Worm (Caenorhabditis elegans) whole organism, L1 larva: ENCODE results near the gene Y67H2A.10.
A peak's percentile ranks its signal among the peaks of the same experiment; 100 is the strongest.

Source experiments
- C16A3.4 ChIP-seq: fragments of 150-350 bp; optimal IDR thresholded peaks from 2 replicates; lab custom pipeline; 2014; ENCODE audit warnings: missing biosample characterization, missing genetic modification characterization
- C34B4.2 ChIP-seq: sonication (generic microtip); optimal IDR thresholded peaks from 2 replicates; lab custom pipeline; 2017; ENCODE audit warnings: mild to moderate bottlenecking, missing genetic modification characterization, missing compliant biosample characterization
- F16B12.6 ChIP-seq: fragments of 150-350 bp; optimal IDR thresholded peaks from 2 replicates; lab custom pipeline; 2014; ENCODE audit warnings: missing biosample characterization, missing genetic modification characterization
- Y116A8C.19 ChIP-seq: sonication (generic microtip); optimal IDR thresholded peaks from 2 replicates; lab custom pipeline; 2016; ENCODE audit warnings: missing compliant biosample characterization, missing genetic modification characterization, borderline replicate concordance
- aha-1 ChIP-seq: fragments of 150-350 bp; optimal IDR thresholded peaks from 2 replicates; lab custom pipeline; 2014; ENCODE audit warnings: missing biosample characterization, missing genetic modification characterization
- ceh-63 ChIP-seq: fragments of 200-800 bp; sonication (Bioruptor generic); optimal IDR thresholded peaks from 2 replicates; lab custom pipeline; 2018; ENCODE audit warnings: mild to moderate bottlenecking, missing genetic modification characterization, missing compliant biosample characterization
- ceh-82 ChIP-seq, 3 experiments: fragments of 150-350 bp in 1 of 3; sonication (generic microtip) in 2 of 3; optimal IDR thresholded peaks; 2 replicates each; lab custom pipeline; 2014 to 2017; ENCODE audit warnings: missing biosample characterization in 3 of 3, missing genetic modification characterization in 3 of 3
- ceh-90 ChIP-seq: sonication (generic microtip); optimal IDR thresholded peaks from 2 replicates; lab custom pipeline; 2016; ENCODE audit warnings: missing genetic modification characterization, missing compliant biosample characterization
- dsc-1 ChIP-seq: sonication (generic microtip); optimal IDR thresholded peaks from 2 replicates; lab custom pipeline; 2016; ENCODE audit warnings: mild to moderate bottlenecking, missing genetic modification characterization, missing compliant biosample characterization
- efl-1 ChIP-seq, 4 experiments: fragments of 150-350 bp; optimal IDR thresholded peaks in 3 of 4; peaks in 1 of 4; 1 replicate in 1 of 4; 2 replicates in 3 of 4; lab custom pipeline; 2014; ENCODE audit warnings: missing biosample characterization in 2 of 4, missing genetic modification characterization in 2 of 4, missing genetic modification reagents in 2 of 4
- fkh-4 ChIP-seq: sonication (generic microtip); optimal IDR thresholded peaks from 2 replicates; lab custom pipeline; 2016; ENCODE audit warnings: missing compliant biosample characterization, missing genetic modification characterization, borderline replicate concordance
- fkh-8 ChIP-seq: sonication (generic microtip); optimal IDR thresholded peaks from 2 replicates; lab custom pipeline; 2016; ENCODE audit warnings: mild to moderate bottlenecking, missing genetic modification characterization, missing compliant biosample characterization
- grh-1 ChIP-seq: fragments of 200-800 bp; sonication (Bioruptor generic); IDR thresholded peaks from 2 replicates; pipeline ENCODE4 v1.3.6; 2022; ENCODE audit warnings: missing genetic modification reagents, missing genetic modification characterization, missing compliant biosample characterization
- hpl-2 ChIP-seq: fragments of 150-350 bp; optimal IDR thresholded peaks from 2 replicates; lab custom pipeline; 2014; ENCODE audit warnings: missing biosample characterization, missing genetic modification reagents, missing genetic modification characterization
- irx-1 ChIP-seq: sonication (generic microtip); optimal IDR thresholded peaks from 2 replicates; lab custom pipeline; 2016; ENCODE audit warnings: missing genetic modification characterization, missing compliant biosample characterization
- isw-1 ChIP-seq: fragments of 200-800 bp; sonication (Bioruptor generic); IDR thresholded peaks from 2 replicates; pipeline ENCODE4 v1.3.6; 2022; ENCODE audit warnings: missing genetic modification characterization, missing compliant biosample characterization
- jun-1 ChIP-seq: fragments of 150-350 bp; optimal IDR thresholded peaks from 2 replicates; lab custom pipeline; 2014; ENCODE audit warnings: missing biosample characterization, missing genetic modification reagents, missing genetic modification characterization
- lin-14 ChIP-seq: fragments of 200-800 bp; sonication (Bioruptor generic); optimal IDR thresholded peaks from 2 replicates; lab custom pipeline; 2018; ENCODE audit warnings: mild to moderate bottlenecking, missing genetic modification characterization, moderate library complexity, missing compliant biosample characterization
- lin-35 ChIP-seq, 2 experiments: fragments of 150-350 bp; optimal IDR thresholded peaks; 2 replicates each; lab custom pipeline; 2014; ENCODE audit warnings: missing biosample characterization in 2 of 2, missing genetic modification characterization in 2 of 2, missing genetic modification reagents in 2 of 2
- lsy-2 ChIP-seq, 2 experiments: fragments of 150-350 bp; optimal IDR thresholded peaks; 2 replicates each; lab custom pipeline; 2014; ENCODE audit warnings: missing biosample characterization in 2 of 2, missing genetic modification characterization in 2 of 2
- mab-9 ChIP-seq: fragments of 200-800 bp; sonication (Bioruptor generic); IDR thresholded peaks from 2 replicates; pipeline ENCODE4 v1.3.6; 2022; ENCODE audit warnings: missing genetic modification reagents, missing genetic modification characterization, missing compliant biosample characterization
- mep-1 ChIP-seq: fragments of 150-350 bp; optimal IDR thresholded peaks from 2 replicates; lab custom pipeline; 2014; ENCODE audit warnings: missing biosample characterization, missing genetic modification characterization
- nhr-12 ChIP-seq: sonication (generic microtip); optimal IDR thresholded peaks from 2 replicates; lab custom pipeline; 2017; ENCODE audit warnings: missing biosample characterization, missing genetic modification characterization
- nhr-19 ChIP-seq: fragments of 200-800 bp; sonication (Bioruptor generic); conservative IDR thresholded peaks from 2 replicates; pipeline ENCODE4 v1.3.6; 2022; ENCODE audit warnings: missing genetic modification characterization, missing compliant biosample characterization
- nhr-20 ChIP-seq: sonication (generic microtip); optimal IDR thresholded peaks from 2 replicates; lab custom pipeline; 2016; ENCODE audit warnings: mild to moderate bottlenecking, missing genetic modification characterization, missing compliant biosample characterization
- nhr-28 ChIP-seq: fragments of 150-350 bp; optimal IDR thresholded peaks from 2 replicates; lab custom pipeline; 2014; ENCODE audit warnings: missing biosample characterization, missing genetic modification characterization
- nhr-47 ChIP-seq: sonication (generic microtip); optimal IDR thresholded peaks from 2 replicates; lab custom pipeline; 2016; ENCODE audit warnings: mild to moderate bottlenecking, missing genetic modification characterization, moderate library complexity, missing compliant biosample characterization
- nhr-71 ChIP-seq: sonication (generic microtip); optimal IDR thresholded peaks from 2 replicates; lab custom pipeline; 2016; ENCODE audit warnings: mild to moderate bottlenecking, missing genetic modification characterization, moderate library complexity, missing compliant biosample characterization
- nhr-84 ChIP-seq: sonication (generic microtip); optimal IDR thresholded peaks from 2 replicates; lab custom pipeline; 2017; ENCODE audit warnings: missing biosample characterization, missing genetic modification characterization
- nhr-85 ChIP-seq: sonication (generic microtip); peaks from one replicate; lab custom pipeline; 2016; ENCODE audit warnings: missing genetic modification characterization, inconsistent platforms, missing compliant biosample characterization
- pag-3 ChIP-seq: sonication (generic microtip); optimal IDR thresholded peaks from 2 replicates; lab custom pipeline; 2017; ENCODE audit warnings: missing genetic modification characterization, mild to moderate bottlenecking, missing compliant biosample characterization, antibody characterized with exemption, borderline replicate concordance; ENCODE audit not compliant: insufficient read depth
- snpc-4 ChIP-seq: fragments of 150-350 bp; optimal IDR thresholded peaks from 2 replicates; lab custom pipeline; 2014; ENCODE audit warnings: missing biosample characterization, missing genetic modification characterization
- sup-37 ChIP-seq: fragments of 200-800 bp; sonication (Bioruptor generic); optimal IDR thresholded peaks from 2 replicates; lab custom pipeline; 2018; ENCODE audit warnings: mild to moderate bottlenecking, missing genetic modification characterization, missing compliant biosample characterization
- tlp-1 ChIP-seq: fragments of 150-350 bp; optimal IDR thresholded peaks from 2 replicates; lab custom pipeline; 2014; ENCODE audit warnings: missing biosample characterization, missing genetic modification characterization
- unc-30 ChIP-seq: sonication (generic microtip); optimal IDR thresholded peaks from 2 replicates; lab custom pipeline; 2017; ENCODE audit warnings: missing biosample characterization, missing genetic modification characterization
- unc-86 ChIP-seq: sonication (generic microtip); optimal IDR thresholded peaks from 2 replicates; lab custom pipeline; 2016; ENCODE audit warnings: missing genetic modification characterization, missing compliant biosample characterization
- unc-98 ChIP-seq: fragments of 200-800 bp; sonication (Bioruptor generic); IDR thresholded peaks from 2 replicates; pipeline ENCODE4 v1.3.6; 2022; ENCODE audit warnings: missing genetic modification characterization, missing compliant biosample characterization
- vab-15 ChIP-seq: sonication (generic microtip); optimal IDR thresholded peaks from 2 replicates; lab custom pipeline; 2017; ENCODE audit warnings: missing genotype, mild to moderate bottlenecking, missing genetic modification characterization, missing compliant biosample characterization
- zag-1 ChIP-seq: fragments of 150-350 bp; optimal IDR thresholded peaks from 2 replicates; lab custom pipeline; 2014; ENCODE audit warnings: missing biosample characterization, missing genetic modification characterization
- zip-4 ChIP-seq: fragments of 200-800 bp; sonication (Bioruptor generic); optimal IDR thresholded peaks from 2 replicates; lab custom pipeline; 2018; ENCODE audit warnings: mild to moderate bottlenecking, missing genetic modification characterization, moderate library complexity, missing compliant biosample characterization

The Y67H2A.10 gene

ce11 chrIV:13304786-13305185, 15.5 kb upstream of the Y67H2A.10 start:
- TF ChIP-seq fkh-4 (tag; lab: Kevin White, UChicago) (no peak), snpc-4 (tag; lab: Kevin White, UChicago) (no peak), mab-9 (GFP tag; lab: Robert Waterston, UW) (no peak), zip-4 (GFP tag; lab: Kevin White, UChicago) (no peak), efl-1 (optimal IDR thresholded peaks at IDR 0.05; lab: Kevin White, UChicago) (no peak), efl-1 (GFP tag; optimal IDR thresholded peaks at IDR 0.05 in 1 of 2; lab: Kevin White, UChicago) (no peak), dsc-1 (tag; lab: Kevin White, UChicago) (no peak), tlp-1 (tag; lab: Kevin White, UChicago) (no peak), isw-1 (GFP tag; lab: Robert Waterston, UW) (no peak), nhr-84 (tag; lab: Kevin White, UChicago) (no peak)

DNA sequence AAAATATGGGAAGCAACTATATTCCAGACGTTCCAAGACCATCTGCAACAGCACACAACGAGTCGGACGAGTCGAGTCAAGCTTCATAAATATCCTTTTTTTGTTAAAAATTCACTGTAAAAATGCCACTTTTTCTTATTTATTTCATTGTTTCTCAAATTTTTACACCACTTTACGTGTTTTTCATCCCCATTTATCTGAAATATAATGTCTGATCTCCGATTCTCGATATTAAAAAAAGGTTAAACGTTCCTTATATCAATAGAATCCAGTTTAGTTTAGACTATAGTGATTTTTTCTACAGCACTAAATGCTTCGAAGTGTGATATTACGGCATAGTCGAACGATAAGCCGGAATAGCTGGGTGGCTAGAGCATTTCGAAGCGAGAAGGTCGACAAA, 14.1 kb upstream of the Y67H2A.10 start, which contains the start of gene Y67H2A.7:
TSS of gene Y67H2A.7 (plus strand) at position 301 of the 400 bp plus-strand sequence.
- TF ChIP-seq nhr-28 = no peak
- peak; percentile 46 for TF ChIP-seq nhr-85 (tag; lab: Kevin White, UChicago)

DNA sequence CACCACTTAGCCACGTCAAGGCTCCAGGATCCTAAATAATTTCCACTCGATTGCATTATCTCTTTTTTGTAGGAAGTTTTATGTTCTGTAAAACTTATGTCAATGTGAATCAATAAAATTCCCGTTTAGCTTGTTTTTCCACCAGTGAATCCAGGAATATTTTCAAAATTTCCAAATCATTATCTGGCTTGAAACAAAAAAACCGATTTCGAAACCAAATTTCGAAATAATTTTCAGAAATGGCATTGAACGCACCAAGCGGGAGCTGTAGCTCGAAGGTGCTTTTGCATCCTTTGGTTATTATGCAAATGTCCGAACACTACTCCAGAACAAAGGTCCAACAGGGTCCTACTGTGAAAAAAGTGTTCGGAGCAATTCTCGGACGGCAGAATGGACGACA, 11.3 kb upstream of the Y67H2A.10 start, which contains the start of gene csn-6:
TSS of gene csn-6 (plus strand) at position 234 of the 400 bp plus-strand sequence.
- TF ChIP-seq fkh-4 (tag; lab: Kevin White, UChicago) (no peak), efl-1 (optimal IDR thresholded peaks at IDR 0.05; lab: Kevin White, UChicago) (no peak), efl-1 (GFP tag; optimal IDR thresholded peaks at IDR 0.05 in 1 of 2; lab: Kevin White, UChicago) (peak in 1 of 2 experiments; percentile 78), Y116A8C.19 (tag; lab: Kevin White, UChicago) (no peak), jun-1 (tag; lab: Kevin White, UChicago) (no peak)

DNA sequence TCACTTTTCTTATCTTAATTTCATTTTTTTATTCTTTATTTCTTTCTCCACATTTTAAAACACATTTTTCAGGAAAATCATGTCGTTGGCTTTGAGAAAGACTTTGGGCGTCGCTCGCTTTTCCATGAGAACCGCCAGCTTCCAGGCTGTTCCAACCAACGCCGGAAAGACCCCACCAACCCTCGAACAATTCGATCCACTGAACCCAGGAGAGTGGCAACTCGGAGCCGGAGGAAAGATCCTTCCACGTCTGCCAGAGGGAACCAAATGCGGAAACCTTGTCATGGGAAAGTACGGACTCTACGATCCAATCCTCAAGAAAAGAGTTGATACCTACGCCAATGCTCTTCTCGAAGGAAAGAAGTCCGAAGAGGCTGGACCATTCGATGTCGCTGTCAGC, 10.8 kb upstream of the Y67H2A.10 start, which contains the start of gene kdp-1:
TSS of gene kdp-1 (plus strand) at position 80 of the 400 bp plus-strand sequence.
- TF ChIP-seq Y116A8C.19 (tag; lab: Kevin White, UChicago) (no peak), grh-1 (GFP tag; lab: Robert Waterston, UW) (0 out of 2 replicates have a peak, but pooled peaks have one; percentile 7), unc-30 (tag; lab: Kevin White, UChicago) (no peak)

- TF ChIP-seq Y116A8C.19 (tag; lab: Kevin White, UChicago) (no peak), vab-15 (tag; lab: Kevin White, UChicago) (no peak), nhr-28 (no peak), unc-98 (GFP tag; lab: Robert Waterston, UW) (no peak), F16B12.6 (no peak), ceh-82 (tag; optimal IDR thresholded peaks at IDR 0.05; lab: Kevin White, UChicago) (no peak), mep-1 (tag; lab: Kevin White, UChicago) (no peak)
Measured at ce11 chrIV:13299648-13300047, 10.3 kb upstream of the Y67H2A.10 start.

DNA sequence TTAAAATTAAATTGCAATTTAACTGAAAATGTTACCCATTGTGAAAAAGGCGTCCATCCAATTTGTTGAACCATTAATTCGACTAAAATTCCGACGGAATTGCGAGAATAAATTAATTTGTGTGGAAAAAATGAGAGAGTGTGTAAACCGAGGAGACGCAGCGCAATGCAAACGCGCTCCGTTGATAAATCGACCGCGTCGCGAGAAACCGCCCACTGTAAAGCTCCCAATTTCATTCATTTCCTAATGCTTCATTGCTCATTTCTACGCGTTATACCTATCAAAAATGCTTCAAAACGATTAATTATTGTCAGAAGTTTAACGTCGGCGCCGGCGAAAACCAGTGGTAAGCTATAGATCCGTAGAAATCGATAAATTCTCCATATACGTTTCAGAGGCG, 8.4 kb upstream of the Y67H2A.10 start, which contains the start of the genes Y67H2A.2 and micu-1:
TSS of gene Y67H2A.2 (minus strand) at position 74 of the 400 bp plus-strand sequence.
TSS of gene micu-1 (plus strand) at position 181 of the 400 bp plus-strand sequence.
- TF ChIP-seq unc-30 (tag; lab: Kevin White, UChicago) (no peak), unc-86 (tag; lab: Kevin White, UChicago) (peak; percentile 80), lin-14 (GFP tag; lab: Kevin White, UChicago) (peak; percentile 86), C34B4.2 (no peak), zag-1 (peak; percentile 1), ceh-63 (peak; percentile 36), ceh-90 (tag; lab: Kevin White, UChicago) (no peak), nhr-12 (tag; lab: Kevin White, UChicago) (no peak), pag-3 (tag; lab: Kevin White, UChicago) (no peak), irx-1 (tag; lab: Kevin White, UChicago) (peak; percentile 73), fkh-8 (tag; lab: Kevin White, UChicago) (peak; percentile 83), nhr-19 (GFP tag; lab: Robert Waterston, UW) (peak; percentile 80), lin-35 (GFP tag; optimal IDR thresholded peaks at IDR 0.05; lab: Kevin White, UChicago) (peak; percentile 80 to 85), snpc-4 (tag; lab: Kevin White, UChicago) (peak; percentile 69), lsy-2 (tag; optimal IDR thresholded peaks at IDR 0.05; lab: Kevin White, UChicago) (peak; percentile 85), nhr-71 (tag; lab: Kevin White, UChicago) (peak; percentile 90), ceh-82 (tag; optimal IDR thresholded peaks at IDR 0.05; lab: Kevin White, UChicago) (peak; percentile 63 to 79 (median 74)), sup-37 (GFP tag; lab: Kevin White, UChicago) (no peak), isw-1 (GFP tag; lab: Robert Waterston, UW) (peak; percentile 70), nhr-47 (tag; lab: Kevin White, UChicago) (peak; percentile 92), hpl-2 (GFP tag; lab: Kevin White, UChicago) (peak; percentile 18), aha-1 (no peak), nhr-20 (tag; lab: Kevin White, UChicago) (peak; percentile 81), Y116A8C.19 (tag; lab: Kevin White, UChicago) (no peak), C16A3.4 (tag; lab: Kevin White, UChicago) (peak; percentile 76)
